Worm (Caenorhabditis elegans): ENCODE measurements around the gene ZC373.2.
A peak's percentile ranks its signal among the peaks of the same experiment; 100 is the strongest.

DNA sequence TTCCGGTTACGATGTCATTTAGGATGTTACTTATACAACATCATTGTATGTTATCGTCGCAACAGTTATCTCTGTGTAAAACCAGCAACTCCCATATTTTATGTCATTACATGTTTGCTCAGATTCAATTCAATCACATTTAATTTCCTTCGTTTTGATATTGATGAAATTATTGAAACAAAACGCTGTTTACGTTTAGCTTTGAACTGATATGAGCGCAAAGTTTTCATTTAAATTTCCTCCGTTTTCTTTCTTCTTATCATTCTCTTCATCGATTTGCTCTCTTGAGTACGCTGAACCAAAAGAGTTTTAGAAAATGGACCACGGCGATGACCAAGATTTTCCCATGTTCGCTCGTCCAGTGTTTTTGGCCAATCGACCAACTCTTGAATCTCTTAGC, 27.4 kb downstream of the ZC373.2 start, which contains the start of gene sek-6:
- no peak for TF ChIP-seq aly-2 (tag; optimal IDR thresholded peaks at IDR 0.05)
- no peak for TF ChIP-seq nhr-12 (tag; optimal IDR thresholded peaks at IDR 0.05)
- TF ChIP-seq nhr-77 (tag; optimal IDR thresholded peaks at IDR 0.05): no peak
- no peak for TF ChIP-seq snpc-4 (tag; optimal IDR thresholded peaks at IDR 0.05)
- no peak for TF ChIP-seq ztf-11 (tag; optimal IDR thresholded peaks at IDR 0.05)
- TF ChIP-seq nhr-76 (tag; optimal IDR thresholded peaks at IDR 0.05): no peak
- no peak for TF ChIP-seq ama-1 (optimal IDR thresholded peaks at IDR 0.05)
- no peak for TF ChIP-seq egl-27 (tag; optimal IDR thresholded peaks at IDR 0.05)
- TF ChIP-seq ZK546.5 (tag; optimal IDR thresholded peaks at IDR 0.05): no peak
- TF ChIP-seq elt-2 (tag; optimal IDR thresholded peaks at IDR 0.05): peak; percentile 44
- no peak for TF ChIP-seq nhr-25 (tag; optimal IDR thresholded peaks at IDR 0.05)
- TF ChIP-seq R02D3.7 (tag; optimal IDR thresholded peaks at IDR 0.05): no peak
- TF ChIP-seq lin-39 (tag; optimal IDR thresholded peaks at IDR 0.05): no peak

Data from whole organism, L3 larva.